Worm (Caenorhabditis elegans) whole organism, young adult: Measurements from ENCODE around the gene F55C9.11.

Experiments used
- B0019.2 ChIP-seq: fragments of 200-800 bp; sonication (Bioruptor generic); conservative IDR thresholded peaks from 2 replicates; pipeline ENCODE4 v1.3.6; 2022; ENCODE audit warnings: missing genetic modification reagents, missing genetic modification characterization, missing compliant biosample characterization
- C17E4.6 ChIP-seq: fragments of 200-800 bp; sonication (Bioruptor generic); IDR thresholded peaks from 2 replicates; pipeline ENCODE4 v1.3.6; 2022; ENCODE audit warnings: missing genetic modification reagents, missing genetic modification characterization, missing compliant biosample characterization
- F37B4.10 ChIP-seq: fragments of 200-800 bp; sonication (Bioruptor generic); IDR thresholded peaks from 2 replicates; pipeline ENCODE4 v1.3.6; 2022; ENCODE audit warnings: missing genetic modification characterization, missing compliant biosample characterization
- attf-6 ChIP-seq: fragments of 200-800 bp; sonication (Bioruptor generic); IDR thresholded peaks from 2 replicates; pipeline ENCODE4 v1.3.6; 2022; ENCODE audit warnings: missing genetic modification reagents, missing genetic modification characterization, missing compliant biosample characterization
- madf-6 ChIP-seq: fragments of 200-800 bp; sonication (Bioruptor generic); IDR thresholded peaks from 2 replicates; pipeline ENCODE4 v1.3.6; 2022; ENCODE audit warnings: missing genetic modification reagents, missing genetic modification characterization, missing compliant biosample characterization
- nhr-179 ChIP-seq: sonication (generic microtip); optimal IDR thresholded peaks from 2 replicates; lab custom pipeline; 2016; ENCODE audit warnings: mild to moderate bottlenecking, missing genetic modification characterization, missing compliant biosample characterization
- sdz-38 ChIP-seq: sonication (generic microtip); optimal IDR thresholded peaks from 2 replicates; lab custom pipeline; 2016; ENCODE audit warnings: missing genotype, missing genetic modification characterization, missing compliant biosample characterization
- snpc-4 ChIP-seq, 5 experiments: fragments of 150-350 bp in 1 of 5; sonication (generic microtip) in 4 of 5; optimal IDR thresholded peaks; 2 replicates each; lab custom pipeline; 2014 to 2018; ENCODE audit warnings: missing genetic modification characterization in 5 of 5, missing biosample characterization in 3 of 5, antibody characterized with exemption in 2 of 5, mild to moderate bottlenecking in 2 of 5, missing compliant biosample characterization in 2 of 5, missing genotype in 2 of 5, moderate library complexity in 2 of 5, missing genetic modification reagents in 1 of 5
- unc-130 ChIP-seq: sonication (generic microtip); optimal IDR thresholded peaks from 2 replicates; lab custom pipeline; 2016; ENCODE audit warnings: missing genetic modification reagents, missing genetic modification characterization, missing compliant biosample characterization
- unc-62 ChIP-seq: fragments of 150-350 bp; optimal IDR thresholded peaks from 2 replicates; lab custom pipeline; 2014; ENCODE audit warnings: missing biosample characterization, missing genetic modification reagents, missing genetic modification characterization

DNA sequence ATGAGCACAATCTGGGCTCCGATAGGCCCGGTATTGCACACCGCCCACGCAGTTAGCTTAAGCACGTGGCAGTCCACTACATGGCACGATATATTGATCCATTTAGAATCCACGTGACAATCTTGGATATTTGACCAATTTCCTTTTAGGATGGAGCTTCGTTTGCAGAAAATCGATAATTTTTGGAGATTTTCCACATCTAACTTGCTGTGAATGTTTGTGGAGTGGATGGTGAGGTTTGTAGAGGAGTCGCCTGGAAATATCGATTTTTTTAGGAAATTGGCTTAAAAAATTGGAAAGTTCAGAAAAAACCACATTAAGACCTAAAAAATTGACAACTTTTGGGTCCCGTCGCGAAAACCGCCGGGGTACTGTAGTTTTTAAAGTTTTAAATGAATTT lies 27.8 kb upstream of the F55C9.11 start:
- no peak for TF ChIP-seq B0019.2 (GFP tag; lab: Robert Waterston, UW)
- TF ChIP-seq C17E4.6 (GFP tag; lab: Robert Waterston, UW) = no peak
- TF ChIP-seq unc-62 (GFP tag; lab: Kevin White, UChicago) = no peak
- TF ChIP-seq F37B4.10 (GFP tag; lab: Robert Waterston, UW) = no peak
- no peak for TF ChIP-seq nhr-179
- TF ChIP-seq unc-130 (GFP tag; lab: Kevin White, UChicago) = no peak
- TF ChIP-seq sdz-38 (tag; lab: Kevin White, UChicago) = no peak
- TF ChIP-seq snpc-4 (GFP tag; optimal IDR thresholded peaks at IDR 0.05; lab: Kevin White, UChicago) = no peak
- TF ChIP-seq snpc-4 (tag; optimal IDR thresholded peaks at IDR 0.05; lab: Kevin White, UChicago) = no peak
- no peak for TF ChIP-seq attf-6
- TF ChIP-seq madf-6 (GFP tag; lab: Robert Waterston, UW) = no peak
